Fruit fly (Drosophila melanogaster): ENCODE results near the gene HGTX.

The HGTX gene

DNA sequence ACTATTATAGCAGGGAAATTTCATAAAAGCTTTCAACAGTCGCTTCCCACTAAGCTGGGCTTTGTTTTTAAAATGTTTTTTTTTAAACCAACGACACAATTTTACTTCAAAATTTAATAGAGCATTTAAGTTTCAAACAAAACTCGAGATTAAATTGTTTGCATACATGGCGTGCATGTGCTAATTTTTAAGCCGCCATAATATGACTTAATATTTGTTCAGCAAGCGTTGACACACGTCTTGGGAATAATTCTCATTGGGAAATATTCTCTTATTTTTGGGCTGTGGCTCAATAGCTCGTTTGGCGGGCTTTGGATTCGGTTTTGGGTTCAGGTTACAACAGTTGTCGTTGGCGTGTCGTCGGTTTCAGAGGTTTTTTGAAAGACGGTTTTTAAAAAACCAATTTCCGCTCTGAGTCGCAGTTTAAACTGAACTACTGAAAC is 23.1 kb upstream of the HGTX start, which contains the start of gene CG9628 (continued):
- TF ChIP-seq CG13775 (GFP tag; optimal IDR thresholded peaks at IDR 0.05): no peak
- peak; percentile 15 for TF ChIP-seq dmrt99B (tag; optimal IDR thresholded peaks at IDR 0.05)
- TF ChIP-seq MESR4 (GFP tag; optimal IDR thresholded peaks at IDR 0.05): no peak
- no peak for TF ChIP-seq CG17328 (GFP tag; IDR thresholded peaks at IDR 0.05)
- TF ChIP-seq nerfin-2 (GFP tag; IDR thresholded peaks at IDR 0.05; ENCODE audit: partially characterized antibody): no peak
- TF ChIP-seq CG11504 (tag; optimal IDR thresholded peaks at IDR 0.05): peak; percentile 49
- no peak for TF ChIP-seq CG7745 (tag; optimal IDR thresholded peaks at IDR 0.05)
- no peak for TF ChIP-seq mam (GFP tag; optimal IDR thresholded peaks at IDR 0.05)
- no peak for TF ChIP-seq CG12769 (tag; optimal IDR thresholded peaks at IDR 0.05)
- no peak for TF ChIP-seq CG9817 (tag; optimal IDR thresholded peaks at IDR 0.05)
- 0 out of 2 replicates have a peak, but pooled peaks have one; percentile 5 for TF ChIP-seq H2.0 (GFP tag; IDR thresholded peaks at IDR 0.05)
- TF ChIP-seq CG11696 (GFP tag; IDR thresholded peaks at IDR 0.05): no peak
- TF ChIP-seq CG7987 (GFP tag; optimal IDR thresholded peaks at IDR 0.05): peak; percentile 36
- peak; percentile 52; the same call in 1 of the 2 replicates for TF ChIP-seq Atf6 (GFP tag; IDR thresholded peaks at IDR 0.05)
- TF ChIP-seq Hr39 (optimal IDR thresholded peaks at IDR 0.05): no peak
- TF ChIP-seq Lim3 (GFP tag; IDR thresholded peaks at IDR 0.05): no peak
- no peak for TF ChIP-seq da (GFP tag; optimal IDR thresholded peaks at IDR 0.05)
- peak; percentile 40 for TF ChIP-seq lilli (GFP tag; optimal IDR thresholded peaks at IDR 0.05)
- no peak for TF ChIP-seq Bgb (GFP tag; IDR thresholded peaks at IDR 0.05; ENCODE audit: partially characterized antibody)
- peak; percentile 60 for TF ChIP-seq slbo (GFP tag; IDR thresholded peaks at IDR 0.05)
- TF ChIP-seq Fer1 (GFP tag; optimal IDR thresholded peaks at IDR 0.05): peak; percentile 51
- no peak for TF ChIP-seq Neu2 (GFP tag; optimal IDR thresholded peaks at IDR 0.05; ENCODE audit: borderline replicate concordance)
- no peak for TF ChIP-seq knrl (GFP tag; IDR thresholded peaks at IDR 0.05; ENCODE audit: partially characterized antibody)
- TF ChIP-seq CG7963 (GFP tag; IDR thresholded peaks at IDR 0.05; ENCODE audit: partially characterized antibody): no peak
- TF ChIP-seq chinmo (GFP tag; IDR thresholded peaks at IDR 0.05; ENCODE audit: partially characterized antibody): peak; percentile 80; the same call in 2 of the 4 replicates
- TF ChIP-seq zen2 (GFP tag; IDR thresholded peaks at IDR 0.05; ENCODE audit: partially characterized antibody): no peak
- no peak for TF ChIP-seq CG33557 (GFP tag; optimal IDR thresholded peaks at IDR 0.05)
- no peak for TF ChIP-seq caup (GFP tag; optimal IDR thresholded peaks at IDR 0.05; ENCODE audit: severe bottlenecking)
- TF ChIP-seq tio (GFP tag; optimal IDR thresholded peaks at IDR 0.05): no peak
- no peak for TF ChIP-seq ssp (GFP tag; IDR thresholded peaks at IDR 0.05)
- no peak for TF ChIP-seq Tbp (GFP tag; optimal IDR thresholded peaks at IDR 0.05)
- peak; percentile 95 for TF ChIP-seq CG15073 (GFP tag; optimal IDR thresholded peaks at IDR 0.05)
- TF ChIP-seq sim (GFP tag; IDR thresholded peaks at IDR 0.05): no peak
- TF ChIP-seq trh (GFP tag; optimal IDR thresholded peaks at IDR 0.05): no peak
- no peak for TF ChIP-seq ewg (GFP tag; optimal IDR thresholded peaks at IDR 0.05)
- no peak for TF ChIP-seq gce (GFP tag; IDR thresholded peaks at IDR 0.05)
- TF ChIP-seq CG18476 (GFP tag; optimal IDR thresholded peaks at IDR 0.05): no peak
- TF ChIP-seq Myb (GFP tag; optimal IDR thresholded peaks at IDR 0.05): no peak
- no peak for TF ChIP-seq CG14965 (GFP tag; optimal IDR thresholded peaks at IDR 0.05; ENCODE audit: borderline replicate concordance)
- no peak for TF ChIP-seq ERR (GFP tag; optimal IDR thresholded peaks at IDR 0.05)
- no peak for TF ChIP-seq tin (GFP tag; optimal IDR thresholded peaks at IDR 0.05)
- no peak for TF ChIP-seq CG30020 (tag; optimal IDR thresholded peaks at IDR 0.05)
- no peak for TF ChIP-seq sens-2 (GFP tag; IDR thresholded peaks at IDR 0.05)
- no peak for TF ChIP-seq Oaz (GFP tag; IDR thresholded peaks at IDR 0.05)
- TF ChIP-seq cas (GFP tag; IDR thresholded peaks at IDR 0.05): no peak
- TF ChIP-seq pb (GFP tag; optimal IDR thresholded peaks at IDR 0.05): no peak
- TF ChIP-seq lmd (GFP tag; IDR thresholded peaks at IDR 0.05): no peak
- TF ChIP-seq Sry-β (GFP tag; optimal IDR thresholded peaks at IDR 0.05): no peak
- no peak for TF ChIP-seq CG5953 (GFP tag; IDR thresholded peaks at IDR 0.05)
- TF ChIP-seq CG4404 (GFP tag; IDR thresholded peaks at IDR 0.05): no peak
- no peak for TF ChIP-seq CG17802 (tag; optimal IDR thresholded peaks at IDR 0.05)
